Worm (Caenorhabditis elegans) whole organism, early embryonic: ENCODE results near the gene vav-1.
A peak's percentile ranks its signal among the peaks of the same experiment; 100 is the strongest.

Experiments
- B0310.2 ChIP-seq: sonication (generic microtip); optimal IDR thresholded peaks from 2 replicates; lab custom pipeline; 2016; ENCODE audit warnings: mild to moderate bottlenecking, missing genetic modification characterization, missing compliant biosample characterization
- F13C5.2 ChIP-seq: sonication (generic microtip); optimal IDR thresholded peaks from 2 replicates; lab custom pipeline; 2017; ENCODE audit warnings: mild to moderate bottlenecking, missing genetic modification characterization, inconsistent platforms, missing compliant biosample characterization
- aly-1 ChIP-seq: sonication (generic microtip); optimal IDR thresholded peaks from 2 replicates; lab custom pipeline; 2016; ENCODE audit warnings: missing genetic modification characterization, missing compliant biosample characterization
- ama-1 ChIP-seq: fragments of 150-350 bp; optimal IDR thresholded peaks from 2 replicates; lab custom pipeline; 2014
- ceh-13 ChIP-seq: fragments of 200-800 bp; sonication (Bioruptor generic); optimal IDR thresholded peaks from 2 replicates; lab custom pipeline; 2018; ENCODE audit warnings: mild to moderate bottlenecking, missing genetic modification characterization, missing compliant biosample characterization
- ceh-36 ChIP-seq: sonication (generic microtip); optimal IDR thresholded peaks from 2 replicates; lab custom pipeline; 2016; ENCODE audit warnings: missing genetic modification characterization, inconsistent platforms, missing compliant biosample characterization
- ets-7 ChIP-seq: sonication (generic microtip); optimal IDR thresholded peaks from 2 replicates; lab custom pipeline; 2016; ENCODE audit warnings: missing genotype, missing genetic modification characterization, missing compliant biosample characterization
- flt-1 ChIP-seq: fragments of 200-800 bp; sonication (Bioruptor generic); IDR thresholded peaks from 2 replicates; pipeline ENCODE4 v1.3.6; 2022; ENCODE audit warnings: missing genetic modification characterization, missing compliant biosample characterization
- hmbx-1 ChIP-seq: sonication (generic microtip); optimal IDR thresholded peaks from 2 replicates; lab custom pipeline; 2016; ENCODE audit warnings: mild to moderate bottlenecking, missing genetic modification characterization, missing compliant biosample characterization
- hmg-4 ChIP-seq: fragments of 200-800 bp; sonication (Bioruptor generic); optimal IDR thresholded peaks from 2 replicates; lab custom pipeline; 2018; ENCODE audit warnings: mild to moderate bottlenecking, missing genetic modification characterization, missing compliant biosample characterization
- hnd-1 ChIP-seq: sonication (generic microtip); optimal IDR thresholded peaks from 2 replicates; lab custom pipeline; 2016; ENCODE audit warnings: missing genetic modification characterization, missing compliant biosample characterization
- pes-1 ChIP-seq: fragments of 200-800 bp; sonication (Bioruptor generic); IDR thresholded peaks from 2 replicates; pipeline ENCODE4 v1.3.6; 2022; ENCODE audit warnings: missing genetic modification reagents, missing genetic modification characterization, missing compliant biosample characterization
- scrt-1 ChIP-seq: fragments of 200-800 bp; sonication (Bioruptor generic); IDR thresholded peaks from 2 replicates; pipeline ENCODE4 v1.3.6; 2022; ENCODE audit warnings: missing genetic modification characterization, missing compliant biosample characterization
- sea-1 ChIP-seq: fragments of 200-800 bp; sonication (Bioruptor generic); conservative IDR thresholded peaks from 2 replicates; pipeline ENCODE4 v1.3.6; 2022; ENCODE audit warnings: missing genetic modification characterization, missing compliant biosample characterization
- tbx-11 ChIP-seq: fragments of 200-800 bp; sonication (Bioruptor generic); IDR thresholded peaks from 2 replicates; pipeline ENCODE4 v1.3.6; 2022; ENCODE audit warnings: missing genetic modification characterization, missing compliant biosample characterization
- tbx-37 ChIP-seq: fragments of 200-800 bp; sonication (Bioruptor generic); conservative IDR thresholded peaks from 2 replicates; pipeline ENCODE4 v1.3.6; 2022; ENCODE audit warnings: missing genetic modification reagents, missing genetic modification characterization, missing compliant biosample characterization
- tra-4 ChIP-seq: sonication (generic microtip); optimal IDR thresholded peaks from 2 replicates; lab custom pipeline; 2017; ENCODE audit warnings: missing genetic modification characterization, missing compliant biosample characterization

vav-1 gene

DNA sequence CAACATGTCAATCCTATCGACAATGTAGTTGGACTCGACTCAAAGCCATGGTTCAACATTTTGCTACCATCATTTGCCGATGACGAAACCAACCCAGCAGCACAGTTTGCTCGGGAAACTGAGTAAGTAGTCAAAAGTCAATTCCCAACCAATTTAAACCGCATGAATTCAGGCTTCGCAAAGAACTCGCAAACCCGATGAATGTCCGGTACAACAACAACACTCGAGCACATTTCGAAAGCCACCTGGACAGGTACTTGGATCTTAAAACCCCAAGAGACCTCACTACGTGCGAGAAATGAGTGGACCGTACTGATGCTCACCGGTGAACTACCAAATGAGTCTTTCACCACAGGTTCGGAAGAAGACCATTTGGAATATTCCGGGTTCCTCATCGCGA, 37.9 kb downstream of the vav-1 start:
- no peak for TF ChIP-seq hmbx-1
- TF ChIP-seq ets-7 (tag; lab: Kevin White, UChicago) = no peak
- TF ChIP-seq ceh-13 = no peak
- TF ChIP-seq hmg-4 (GFP tag; lab: Kevin White, UChicago) = no peak
- TF ChIP-seq hnd-1 (tag; lab: Kevin White, UChicago) = no peak
- TF ChIP-seq scrt-1 (GFP tag; lab: Robert Waterston, UW) = no peak
- no peak for TF ChIP-seq tra-4 (tag; lab: Kevin White, UChicago)
- TF ChIP-seq aly-1 (tag; lab: Kevin White, UChicago) = no peak
- TF ChIP-seq tbx-37 = no peak
- TF ChIP-seq tbx-11 (GFP tag; lab: Robert Waterston, UW) = no peak
- no peak for TF ChIP-seq F13C5.2 (tag; lab: Kevin White, UChicago)
- TF ChIP-seq ceh-36 = no peak
- no peak for TF ChIP-seq flt-1 (GFP tag; lab: Robert Waterston, UW)
- no peak for TF ChIP-seq pes-1 (GFP tag; lab: Robert Waterston, UW)
- TF ChIP-seq sea-1 = no peak
- TF ChIP-seq B0310.2 = no peak
- TF ChIP-seq ama-1 (lab: Kevin White, UChicago) = no peak

DNA sequence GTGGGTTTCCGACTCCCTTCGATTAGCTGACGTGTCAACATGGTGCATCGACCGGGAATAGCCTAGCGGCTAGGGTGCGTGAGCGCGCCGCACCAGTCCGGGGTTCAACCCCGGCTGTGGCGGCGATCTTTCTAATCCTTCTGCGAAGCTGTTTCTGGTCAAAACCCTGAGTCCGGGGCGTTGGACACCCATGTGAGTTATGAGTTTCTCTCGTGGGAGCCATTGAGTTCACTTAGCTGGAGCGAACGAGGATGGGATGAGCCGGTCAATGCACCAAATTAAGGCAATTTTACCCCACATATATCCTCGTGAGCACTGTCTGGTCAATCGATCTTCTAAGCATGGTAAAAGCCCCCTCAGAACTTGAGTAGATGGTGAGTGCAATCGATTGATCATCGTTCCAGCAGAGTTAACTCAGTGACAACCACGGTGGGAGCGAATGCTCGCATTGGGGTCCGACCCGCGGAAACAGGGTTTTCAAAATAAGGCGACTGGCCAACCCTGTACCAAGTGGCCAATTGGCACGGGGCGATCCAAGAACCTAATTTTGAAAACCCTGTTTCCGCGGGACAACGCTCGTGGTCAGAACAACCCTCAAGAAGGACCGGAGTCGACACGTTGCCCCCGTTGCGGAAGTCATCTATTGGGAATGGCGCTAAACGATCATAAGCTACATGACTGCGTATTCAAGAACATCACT, 40.0 kb downstream of the vav-1 start, which contains the start of gene Y81B9A.1:
TSS of gene Y81B9A.1 (plus strand) at position 650 of the 700 bp plus-strand sequence.
- TF ChIP-seq tra-4 (tag; lab: Kevin White, UChicago) (no peak), aly-1 (tag; lab: Kevin White, UChicago) (no peak), flt-1 (GFP tag; lab: Robert Waterston, UW) (peak; percentile 26; the same call in 1 of the 2 replicates)

DNA sequence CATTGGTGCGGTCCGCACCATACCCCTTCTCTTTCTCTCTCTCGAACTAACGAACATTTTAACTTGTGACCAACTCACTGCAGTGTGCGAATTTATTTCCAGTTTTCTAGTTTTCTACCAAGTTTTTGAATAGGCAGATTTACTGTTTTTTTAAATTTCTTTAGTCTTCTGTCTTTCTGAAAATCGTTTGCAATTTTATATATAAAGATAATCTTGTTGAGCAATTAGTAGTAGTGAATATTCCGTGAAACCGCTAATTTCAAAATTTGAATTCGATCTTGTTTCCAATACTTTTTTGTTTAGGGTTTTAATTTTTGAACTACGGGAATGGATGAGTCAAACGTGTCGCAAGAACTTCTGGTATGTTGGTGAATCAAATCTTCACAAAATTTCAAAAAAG, 48.1 kb downstream of the vav-1 start, which contains the start of gene Y81B9A.2:
TSS of gene Y81B9A.2 (plus strand) at position 301 of the 400 bp plus-strand sequence.
- TF ChIP-seq aly-1 (tag; lab: Kevin White, UChicago) = no peak
- no peak for TF ChIP-seq ceh-13
- no peak for TF ChIP-seq tbx-37
- TF ChIP-seq tra-4 (tag; lab: Kevin White, UChicago) = no peak
- TF ChIP-seq ama-1 (lab: Kevin White, UChicago) = no peak
- TF ChIP-seq scrt-1 (GFP tag; lab: Robert Waterston, UW) = no peak
- no peak for TF ChIP-seq hmbx-1
- TF ChIP-seq tbx-11 (GFP tag; lab: Robert Waterston, UW) = no peak
- no peak for TF ChIP-seq B0310.2
- TF ChIP-seq hmg-4 (GFP tag; lab: Kevin White, UChicago) = no peak
- TF ChIP-seq ets-7 (tag; lab: Kevin White, UChicago) = no peak
- TF ChIP-seq hnd-1 (tag; lab: Kevin White, UChicago) = no peak
- TF ChIP-seq flt-1 (GFP tag; lab: Robert Waterston, UW) = no peak
- no peak for TF ChIP-seq sea-1

DNA sequence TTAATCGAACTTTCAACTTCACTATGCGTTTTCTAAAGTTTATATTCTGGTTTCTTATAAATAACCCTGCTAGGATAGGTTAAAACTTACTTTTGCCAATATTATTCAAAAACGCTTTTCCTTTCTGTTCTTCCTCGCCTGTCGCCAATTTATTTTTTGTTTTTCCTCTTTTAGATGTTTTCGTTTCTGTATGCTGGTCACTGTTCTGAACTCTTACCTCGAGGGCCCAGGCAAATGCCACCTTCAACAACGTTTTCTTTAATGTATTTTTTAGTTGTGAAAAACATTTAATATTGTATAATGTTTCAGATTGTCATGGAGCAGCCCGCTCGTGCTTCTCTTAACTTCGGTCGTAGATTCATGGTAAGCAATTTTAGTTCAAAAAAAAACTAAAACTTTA, 49.8 kb downstream of the vav-1 start, which contains the start of gene Y81B9A.3:
TSS of gene Y81B9A.3 (plus strand) at position 301 of the 400 bp plus-strand sequence.
- TF ChIP-seq pes-1 (GFP tag; lab: Robert Waterston, UW) (no peak), ets-7 (tag; lab: Kevin White, UChicago) (no peak), scrt-1 (GFP tag; lab: Robert Waterston, UW) (no peak), hmg-4 (GFP tag; lab: Kevin White, UChicago) (no peak), ceh-36 (no peak), ceh-13 (no peak), flt-1 (GFP tag; lab: Robert Waterston, UW) (no peak), B0310.2 (no peak), ama-1 (lab: Kevin White, UChicago) (no peak), F13C5.2 (tag; lab: Kevin White, UChicago) (no peak), aly-1 (tag; lab: Kevin White, UChicago) (no peak), hmbx-1 (no peak), hnd-1 (tag; lab: Kevin White, UChicago) (no peak), tra-4 (tag; lab: Kevin White, UChicago) (no peak), sea-1 (no peak), tbx-11 (GFP tag; lab: Robert Waterston, UW) (no peak), tbx-37 (no peak)

DNA sequence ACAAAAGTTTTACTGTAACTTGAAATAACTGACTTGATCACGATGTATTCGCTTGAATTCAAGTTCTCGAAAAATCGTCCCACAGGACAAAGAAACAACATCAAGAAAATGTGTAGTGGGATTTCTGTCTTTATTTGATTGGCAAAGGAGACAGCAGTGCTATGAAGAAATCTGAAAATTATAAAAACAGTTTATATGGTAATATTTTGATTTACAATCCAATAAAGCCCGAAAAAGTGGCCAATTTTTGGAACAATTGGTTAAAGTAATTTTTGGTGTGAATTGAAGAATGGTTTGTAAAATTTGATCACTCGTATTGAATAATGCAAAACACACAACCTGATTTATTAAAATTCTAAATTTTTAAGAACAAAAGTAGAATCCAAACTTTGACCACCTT, 51.1 kb downstream of the vav-1 start, which contains the start of gene Y81B9A.4:
TSS of gene Y81B9A.4 (minus strand) at position 101 of the 400 bp plus-strand sequence.
- no peak for TF ChIP-seq tbx-37

DNA sequence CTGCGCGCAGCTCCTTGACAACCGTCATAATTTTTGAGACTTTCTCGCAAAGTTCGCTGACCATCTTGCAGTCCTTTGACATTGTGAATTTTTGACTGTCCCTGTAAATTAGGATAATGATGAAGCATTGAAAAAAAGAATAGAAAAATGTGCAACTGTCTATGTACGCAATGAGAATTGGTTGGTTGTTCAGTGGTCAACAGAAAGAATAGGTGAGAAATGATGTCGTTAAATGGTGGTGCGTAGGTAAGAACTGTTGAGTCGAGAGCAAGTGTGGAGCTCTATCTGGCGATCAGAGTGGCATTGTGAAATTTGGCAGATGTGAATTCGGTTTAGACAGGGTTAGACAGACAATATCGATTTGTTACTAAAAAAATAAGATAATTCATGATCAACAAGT, 57.5 kb downstream of the vav-1 start, which contains the start of gene B0563.8:
TSS of gene B0563.8 (minus strand) at position 101 of the 400 bp plus-strand sequence.
- TF ChIP-seq ceh-36 = no peak
- TF ChIP-seq hnd-1 (tag; lab: Kevin White, UChicago) = no peak
- no peak for TF ChIP-seq sea-1
- no peak for TF ChIP-seq scrt-1 (GFP tag; lab: Robert Waterston, UW)
- no peak for TF ChIP-seq flt-1 (GFP tag; lab: Robert Waterston, UW)
- TF ChIP-seq F13C5.2 (tag; lab: Kevin White, UChicago) = no peak
- TF ChIP-seq ama-1 (lab: Kevin White, UChicago) = no peak
- no peak for TF ChIP-seq ets-7 (tag; lab: Kevin White, UChicago)
- TF ChIP-seq hmg-4 (GFP tag; lab: Kevin White, UChicago) = no peak
- TF ChIP-seq tbx-11 (GFP tag; lab: Robert Waterston, UW) = no peak
- no peak for TF ChIP-seq tbx-37

DNA sequence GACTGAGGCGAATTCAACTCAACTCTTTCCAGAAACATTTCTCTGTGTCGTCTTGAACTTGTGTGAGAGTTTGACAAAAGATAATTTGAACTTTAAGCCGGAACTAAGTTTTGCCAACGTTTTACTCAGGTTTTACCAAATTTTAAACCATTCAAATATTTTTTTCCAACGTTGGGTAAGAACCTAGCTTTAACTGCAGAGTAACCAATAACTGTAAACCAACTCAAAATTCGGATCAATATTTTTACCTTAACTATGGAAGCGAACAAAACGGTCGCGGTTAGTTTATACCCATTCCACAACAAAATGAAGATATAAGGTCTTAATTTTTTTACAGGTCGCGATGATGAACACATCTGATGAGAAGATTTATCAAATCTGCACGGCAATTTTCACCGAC, 59.2 kb downstream of the vav-1 start:
- TF ChIP-seq tra-4 (tag; lab: Kevin White, UChicago) = no peak
- no peak for TF ChIP-seq ceh-13
- TF ChIP-seq scrt-1 (GFP tag; lab: Robert Waterston, UW) = no peak
- TF ChIP-seq flt-1 (GFP tag; lab: Robert Waterston, UW) = no peak
- TF ChIP-seq hnd-1 (tag; lab: Kevin White, UChicago) = no peak
- TF ChIP-seq tbx-11 (GFP tag; lab: Robert Waterston, UW) = no peak
- no peak for TF ChIP-seq B0310.2
- TF ChIP-seq hmbx-1 = no peak
- no peak for TF ChIP-seq F13C5.2 (tag; lab: Kevin White, UChicago)
- no peak for TF ChIP-seq ceh-36
- no peak for TF ChIP-seq ets-7 (tag; lab: Kevin White, UChicago)
- TF ChIP-seq sea-1 = no peak
- no peak for TF ChIP-seq hmg-4 (GFP tag; lab: Kevin White, UChicago)
- no peak for TF ChIP-seq pes-1 (GFP tag; lab: Robert Waterston, UW)
- no peak for TF ChIP-seq tbx-37
